Fruit fly (Drosophila melanogaster) whole organism, embryonic: ENCODE results near the gene Pgant8.

Experiments
- Atf-2 ChIP-seq: fragments of 200-800 bp; sonication (Bioruptor generic); optimal IDR thresholded peaks from 2 replicates; lab custom pipeline; 2016; ENCODE audit warnings: missing biosample characterization, missing genetic modification characterization
- BEAF-32 ChIP-seq: fragments of 200-800 bp; sonication (Bioruptor generic); optimal IDR thresholded peaks from 3 replicates; lab custom pipeline; 2017; ENCODE audit warnings: missing biosample characterization, missing genetic modification characterization, mild to moderate bottlenecking, moderate library complexity, missing genetic modification reagents
- BtbVII ChIP-seq: fragments of 200-800 bp; sonication (Bioruptor generic); optimal IDR thresholded peaks from 3 replicates; lab custom pipeline; 2017; ENCODE audit warnings: missing biosample characterization, mild to moderate bottlenecking, missing genetic modification characterization
- CG10267 ChIP-seq: fragments of 200-800 bp; sonication (Bioruptor generic); optimal IDR thresholded peaks from 2 replicates; lab custom pipeline; 2018; ENCODE audit warnings: missing biosample characterization, mild to moderate bottlenecking, missing genetic modification characterization, moderate library complexity
- CG11456 ChIP-seq: fragments of 200-800 bp; sonication (Bioruptor generic); IDR thresholded peaks from 3 replicates; pipeline ENCODE4 v1.3.6; 2022; ENCODE audit warnings: missing biosample characterization, missing genetic modification characterization
- CG13287 ChIP-seq: fragments of 200-800 bp; sonication (Bioruptor generic); IDR thresholded peaks from 2 replicates; pipeline ENCODE4 v1.3.6; 2022; ENCODE audit warnings: missing biosample characterization, missing genetic modification characterization; ENCODE audit not compliant: partially characterized antibody
- CG14441 ChIP-seq: fragments of 200-800 bp; sonication (Bioruptor generic); IDR thresholded peaks from 2 replicates; pipeline ENCODE4 v1.3.6; 2022; ENCODE audit warnings: missing biosample characterization, missing genetic modification characterization
- CG17359 ChIP-seq: fragments of 200-800 bp; sonication (Bioruptor generic); optimal IDR thresholded peaks from 3 replicates; lab custom pipeline; 2018; ENCODE audit warnings: missing biosample characterization, mild to moderate bottlenecking, missing genetic modification characterization, moderate library complexity
- CG17385 ChIP-seq: fragments of 200-800 bp; sonication (Bioruptor generic); optimal IDR thresholded peaks from 3 replicates; lab custom pipeline; 2018; ENCODE audit warnings: missing biosample characterization, mild to moderate bottlenecking, missing genetic modification characterization
- CG18476 ChIP-seq: fragments of 200-800 bp; sonication (Bioruptor generic); optimal IDR thresholded peaks from 2 replicates; lab custom pipeline; 2016; ENCODE audit warnings: missing biosample characterization, mild to moderate bottlenecking, missing genetic modification characterization
- CG6654 ChIP-seq: fragments of 200-800 bp; sonication (Bioruptor generic); optimal IDR thresholded peaks from 2 replicates; lab custom pipeline; 2017; ENCODE audit warnings: missing biosample characterization, mild to moderate bottlenecking, missing genetic modification characterization
- CG6683 ChIP-seq: fragments of 200-800 bp; sonication (Bioruptor generic); optimal IDR thresholded peaks from 2 replicates; lab custom pipeline; 2017; ENCODE audit warnings: missing biosample characterization, mild to moderate bottlenecking, missing genetic modification characterization, missing genetic modification reagents
- CG6813 ChIP-seq: fragments of 200-800 bp; sonication (Bioruptor generic); optimal IDR thresholded peaks from 2 replicates; lab custom pipeline; 2017; ENCODE audit warnings: missing biosample characterization, missing genetic modification characterization, mild to moderate bottlenecking, moderate library complexity, missing genetic modification reagents
- CTCF ChIP-seq: fragments of 200-800 bp; sonication (Bioruptor generic); optimal IDR thresholded peaks from 2 replicates; lab custom pipeline; 2017; ENCODE audit warnings: missing biosample characterization, mild to moderate bottlenecking, missing genetic modification characterization, moderate library complexity
- CoRest ChIP-seq: fragments of 200-800 bp; sonication (Bioruptor generic); optimal IDR thresholded peaks from 3 replicates; lab custom pipeline; 2018; ENCODE audit warnings: missing biosample characterization, mild to moderate bottlenecking, missing genetic modification characterization, moderate library complexity
- Dll ChIP-seq: fragments of 200-800 bp; sonication (Bioruptor generic); IDR thresholded peaks from 4 replicates; pipeline ENCODE4 v1.3.6; 2022; ENCODE audit warnings: missing biosample characterization, missing genetic modification characterization; ENCODE audit not compliant: partially characterized antibody
- Ets97D ChIP-seq: fragments of 200-800 bp; sonication (Bioruptor generic); optimal IDR thresholded peaks from 3 replicates; lab custom pipeline; 2016; ENCODE audit warnings: missing biosample characterization, missing genetic modification characterization
- Gug ChIP-seq: fragments of 200-800 bp; sonication (Bioruptor generic); IDR thresholded peaks from 4 replicates; pipeline ENCODE4 v1.3.6; 2022; ENCODE audit warnings: missing biosample characterization, missing genetic modification characterization
- Lhr ChIP-seq: fragments of 200-800 bp; sonication (Bioruptor generic); optimal IDR thresholded peaks from 3 replicates; lab custom pipeline; 2017; ENCODE audit warnings: mild to moderate bottlenecking, missing biosample characterization, missing genetic modification reagents, missing genetic modification characterization
- MBD-R2 ChIP-seq: fragments of 200-800 bp; sonication (Bioruptor generic); IDR thresholded peaks from 2 replicates; pipeline ENCODE4 v1.3.6; 2022; ENCODE audit warnings: missing biosample characterization, missing genetic modification characterization
- Med ChIP-seq: fragments of 200-800 bp; sonication (Bioruptor generic); peaks from one replicate; lab custom pipeline; 2016; ENCODE audit warnings: missing biosample characterization, missing genetic modification characterization, mild to moderate bottlenecking, inconsistent platforms, moderate library complexity
- NfI ChIP-seq: fragments of 200-800 bp; sonication (Bioruptor generic); optimal IDR thresholded peaks from 3 replicates; lab custom pipeline; 2018; ENCODE audit warnings: missing biosample characterization, mild to moderate bottlenecking, missing genetic modification characterization, moderate library complexity
- Opbp ChIP-seq: fragments of 200-800 bp; sonication (Bioruptor generic); IDR thresholded peaks from 3 replicates; pipeline ENCODE4 v1.3.6; 2022; ENCODE audit warnings: missing biosample characterization, missing genetic modification characterization; ENCODE audit not compliant: partially characterized antibody
- bsh ChIP-seq, 2 experiments: fragments of 200-800 bp; sonication (Bioruptor generic); optimal IDR thresholded peaks; 2 replicates each; lab custom pipeline; 2017 to 2018; ENCODE audit warnings: mild to moderate bottlenecking in 2 of 2, missing biosample characterization in 2 of 2, missing genetic modification characterization in 2 of 2, moderate library complexity in 1 of 2
- ci ChIP-seq: fragments of 200-800 bp; sonication (Bioruptor generic); IDR thresholded peaks from 3 replicates; pipeline ENCODE4 v1.3.6; 2022; ENCODE audit warnings: missing biosample characterization, missing genetic modification characterization
- dm ChIP-seq: fragments of 200-800 bp; sonication (Bioruptor generic); optimal IDR thresholded peaks from 3 replicates; lab custom pipeline; 2016; ENCODE audit warnings: missing biosample characterization, missing genetic modification characterization
- dmrt11E ChIP-seq: fragments of 200-800 bp; sonication (Bioruptor generic); optimal IDR thresholded peaks from 3 replicates; lab custom pipeline; 2018; ENCODE audit warnings: missing biosample characterization, mild to moderate bottlenecking, missing genetic modification characterization, moderate library complexity
- ewg ChIP-seq: fragments of 200-800 bp; sonication (Bioruptor generic); optimal IDR thresholded peaks from 3 replicates; lab custom pipeline; 2017; ENCODE audit warnings: mild to moderate bottlenecking, missing biosample characterization, missing genetic modification reagents, missing genetic modification characterization
- eyg ChIP-seq: fragments of 200-800 bp; sonication (Bioruptor generic); optimal IDR thresholded peaks from 3 replicates; lab custom pipeline; 2016; ENCODE audit warnings: missing biosample characterization, missing genetic modification characterization
- gfzf ChIP-seq: fragments of 200-800 bp; sonication (Bioruptor generic); optimal IDR thresholded peaks from 2 replicates; lab custom pipeline; 2016; ENCODE audit warnings: missing biosample characterization, mild to moderate bottlenecking, missing genetic modification characterization, moderate library complexity
- grau ChIP-seq: fragments of 200-800 bp; optimal IDR thresholded peaks from 3 replicates; lab custom pipeline; 2019; ENCODE audit warnings: missing biosample characterization, mild to moderate bottlenecking, missing genetic modification characterization, moderate library complexity
- insv ChIP-seq, 2 experiments: fragments of 200-800 bp; sonication (Bioruptor generic); optimal IDR thresholded peaks; 3 replicates each; lab custom pipeline; 2016 to 2018; ENCODE audit warnings: missing biosample characterization in 2 of 2, missing genetic modification characterization in 2 of 2
- pfk ChIP-seq: fragments of 200-800 bp; sonication (Bioruptor generic); optimal IDR thresholded peaks from 2 replicates; lab custom pipeline; 2018; ENCODE audit warnings: missing biosample characterization, mild to moderate bottlenecking, missing genetic modification characterization, moderate library complexity
- pita ChIP-seq: fragments of 200-800 bp; sonication (Bioruptor generic); optimal IDR thresholded peaks from 2 replicates; lab custom pipeline; 2017; ENCODE audit warnings: missing biosample characterization, mild to moderate bottlenecking, missing genetic modification characterization
- pros ChIP-seq: fragments of 200-800 bp; sonication (Bioruptor generic); optimal IDR thresholded peaks from 3 replicates; lab custom pipeline; 2019; ENCODE audit warnings: missing biosample characterization, mild to moderate bottlenecking, missing genetic modification characterization, moderate library complexity
- ro ChIP-seq: fragments of 200-800 bp; sonication (Bioruptor generic); IDR thresholded peaks from 2 replicates; pipeline ENCODE4 v1.3.6; 2022; ENCODE audit warnings: missing biosample characterization, missing genetic modification characterization
- sens ChIP-seq: fragments of 200-800 bp; sonication (Bioruptor generic); peaks from one replicate; lab custom pipeline; 2016; ENCODE audit warnings: missing biosample characterization, missing genetic modification characterization
- sqz ChIP-seq: fragments of 200-800 bp; sonication (Bioruptor generic); optimal IDR thresholded peaks from 3 replicates; lab custom pipeline; 2018; ENCODE audit warnings: missing biosample characterization, mild to moderate bottlenecking, missing genetic modification characterization
- stwl ChIP-seq: fragments of 200-800 bp; sonication (Bioruptor generic); optimal IDR thresholded peaks from 3 replicates; lab custom pipeline; 2018; ENCODE audit warnings: missing biosample characterization, mild to moderate bottlenecking, missing genetic modification characterization, moderate library complexity
- vvl ChIP-seq: fragments of 200-800 bp; sonication (Bioruptor generic); IDR thresholded peaks from 2 replicates; pipeline ENCODE4 v1.3.6; 2022; ENCODE audit warnings: missing biosample characterization, missing genetic modification characterization
- wdn ChIP-seq: fragments of 200-800 bp; sonication (Bioruptor generic); IDR thresholded peaks from 2 replicates; pipeline ENCODE4 v1.3.6; 2022; ENCODE audit warnings: missing biosample characterization, missing genetic modification characterization

Pgant8 gene

dm6 chr3L:15636978-15637377, 46.7 kb upstream of the Pgant8 start:
- TF ChIP-seq BEAF-32 (GFP tag; lab: Kevin White, UChicago) (no peak), CTCF (GFP tag; lab: Kevin White, UChicago) (peak; percentile 50), pfk (GFP tag; lab: Kevin White, UChicago) (no peak), CG18476 (GFP tag; lab: Kevin White, UChicago) (no peak), CG6683 (GFP tag; lab: Kevin White, UChicago) (no peak), grau (peak; percentile 20), gfzf (GFP tag; lab: Kevin White, UChicago) (peak; percentile 44), eyg (GFP tag; lab: Kevin White, UChicago) (no peak), CG6654 (GFP tag; lab: Kevin White, UChicago) (no peak), vvl (GFP tag; lab: Robert Waterston, UW) (no peak), Lhr (peak; percentile 27), pita (GFP tag; lab: Kevin White, UChicago) (peak; percentile 76), sqz (peak; percentile 35), Med (GFP tag; lab: Kevin White, UChicago) (peak; percentile 15), CG17385 (GFP tag; lab: Kevin White, UChicago) (peak; percentile 1), Atf-2 (GFP tag; lab: Kevin White, UChicago) (no peak), insv (GFP tag; optimal IDR thresholded peaks at IDR 0.05; lab: Kevin White, UChicago) (peak; percentile 65 to 96), CG11456 (GFP tag; lab: Robert Waterston, UW) (no peak), ro (GFP tag; lab: Robert Waterston, UW) (no peak), CG6813 (no peak), bsh (GFP tag; optimal IDR thresholded peaks at IDR 0.05; lab: Kevin White, UChicago) (peak in 1 of 2 experiments; percentile 29), wdn (GFP tag; lab: Robert Waterston, UW) (no peak), BtbVII (no peak), dmrt11E (peak; percentile 20), CG13287 (GFP tag; lab: Robert Waterston, UW) (no peak; the same call in 1 of the 2 replicates), ci (GFP tag; lab: Robert Waterston, UW) (peak; percentile 54; the same call in 2 of the 3 replicates), sens (peak; percentile 71), NfI (GFP tag; lab: Kevin White, UChicago) (peak; percentile 23), CoRest (tag; lab: Kevin White, UChicago) (peak; percentile 29), CG14441 (GFP tag; lab: Robert Waterston, UW) (no peak), dm (GFP tag; lab: Kevin White, UChicago) (no peak), pros (GFP tag; lab: Kevin White, UChicago) (no peak), CG10267 (tag; lab: Kevin White, UChicago) (peak; percentile 4), ewg (GFP tag; lab: Kevin White, UChicago) (peak; percentile 29), MBD-R2 (GFP tag; lab: Robert Waterston, UW) (no peak), Gug (no peak), stwl (peak; percentile 77), Opbp (GFP tag; lab: Robert Waterston, UW) (peak; percentile 31; the same call in 1 of the 3 replicates), CG17359 (tag; lab: Kevin White, UChicago) (no peak), Dll (GFP tag; lab: Robert Waterston, UW) (0 out of 4 replicates have a peak, but pooled peaks have one; percentile 21), Ets97D (peak; percentile 67)
